Worm (Caenorhabditis elegans): ENCODE measurements around the gene acl-3.

Gene acl-3

ce11 chrIV:11623759-11624287 lies 28.0 kb downstream of the acl-3 start:
- no peak for TF ChIP-seq unc-62 (GFP tag; optimal IDR thresholded peaks at IDR 0.05)

- TF ChIP-seq unc-62 (GFP tag; optimal IDR thresholded peaks at IDR 0.05), result no peak
Observed at ce11 chrIV:11623060-11623459, 28.8 kb downstream of the acl-3 start, which contains the start of gene lys-4. lys-4 (minus strand) TSS chrIV:11623174.

- TF ChIP-seq unc-62 (GFP tag; optimal IDR thresholded peaks at IDR 0.05), result no peak
Observed at ce11 chrIV:11622336-11622735, 29.5 kb downstream of the acl-3 start.

- no peak for TF ChIP-seq unc-62 (GFP tag; optimal IDR thresholded peaks at IDR 0.05)
Observed at ce11 chrIV:11620909-11621308, 30.9 kb downstream of the acl-3 start, which contains the start of gene dsl-5. dsl-5 (minus strand) TSS chrIV:11621009.

- TF ChIP-seq unc-62 (GFP tag; optimal IDR thresholded peaks at IDR 0.05), result no peak
Observed at ce11 chrIV:11604909-11605308, 46.9 kb downstream of the acl-3 start, which contains the start of the genes ragc-1 and Y24F12A.1. ragc-1 (minus strand) TSS chrIV:11604933. Y24F12A.1 (plus strand) TSS chrIV:11605254.

- TF ChIP-seq unc-62 (GFP tag; optimal IDR thresholded peaks at IDR 0.05), result no peak
Observed at ce11 chrIV:11603265-11603840, 48.5 kb downstream of the acl-3 start.

- no peak for TF ChIP-seq unc-62 (GFP tag; optimal IDR thresholded peaks at IDR 0.05)
Observed at ce11 chrIV:11602498-11603068, 49.2 kb downstream of the acl-3 start, which contains the start of gene rps-11. rps-11 (plus strand) TSS chrIV:11602641.

- TF ChIP-seq unc-62 (GFP tag; optimal IDR thresholded peaks at IDR 0.05), result no peak
Observed at ce11 chrIV:11601721-11602405, 50.0 kb downstream of the acl-3 start.
